Worm (Caenorhabditis elegans): Measurements from ENCODE around the gene K04F1.8.
A peak's percentile ranks its signal among the peaks of the same experiment; 100 is the strongest.

The K04F1.8 gene

DNA sequence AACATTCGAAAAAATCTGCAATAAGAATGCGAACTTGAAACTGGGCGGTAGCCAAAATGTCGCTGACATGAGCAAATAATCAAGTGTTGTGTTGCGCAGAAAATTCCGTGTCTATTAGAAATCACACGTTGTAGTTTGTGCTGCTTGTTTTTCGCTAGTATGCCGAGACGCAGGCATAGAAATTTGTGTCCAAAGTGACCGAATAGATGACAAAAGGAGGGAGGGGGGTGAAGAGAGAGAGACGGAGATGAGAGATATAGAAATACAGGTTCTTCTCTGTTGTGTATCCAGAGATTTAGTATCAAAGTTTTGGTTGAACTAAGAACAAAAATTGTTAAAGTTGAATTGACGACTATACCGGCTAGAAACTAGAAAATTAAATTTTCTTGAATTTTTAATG is 39.7 kb upstream of the K04F1.8 start (continued):
- no peak for TF ChIP-seq ceh-88 (GFP tag; IDR thresholded peaks at IDR 0.05)
- TF ChIP-seq C34B4.2 (tag; optimal IDR thresholded peaks at IDR 0.05), result no peak
- TF ChIP-seq ztf-11 (tag; optimal IDR thresholded peaks at IDR 0.05), result no peak
- TF ChIP-seq aha-1 (tag; optimal IDR thresholded peaks at IDR 0.05), result no peak
- TF ChIP-seq tbx-2 (tag; optimal IDR thresholded peaks at IDR 0.05), result peak; percentile 45
- no peak for TF ChIP-seq pag-3 (tag; optimal IDR thresholded peaks at IDR 0.05; ENCODE audit: borderline replicate concordance, insufficient read depth)
- no peak for TF ChIP-seq grh-1 (GFP tag; IDR thresholded peaks at IDR 0.05)
- TF ChIP-seq ama-1 (optimal IDR thresholded peaks at IDR 0.05), result no peak
- TF ChIP-seq pqm-1 (tag; optimal IDR thresholded peaks at IDR 0.05), result no peak
- TF ChIP-seq lin-35 (GFP tag; optimal IDR thresholded peaks at IDR 0.05), result peak in 1 of 2 experiments; percentile 57
- no peak for TF ChIP-seq rnt-1 (tag; optimal IDR thresholded peaks at IDR 0.05)
- TF ChIP-seq efl-1 (optimal IDR thresholded peaks at IDR 0.05), result peak; percentile 5 to 6
- no peak for TF ChIP-seq efl-1 (GFP tag; optimal IDR thresholded peaks at IDR 0.05 in 1 of 2)
- no peak for TF ChIP-seq unc-130 (tag; optimal IDR thresholded peaks at IDR 0.05)
- no peak for TF ChIP-seq xbp-1 (tag; optimal IDR thresholded peaks at IDR 0.05)
- no peak for TF ChIP-seq unc-86 (tag; optimal IDR thresholded peaks at IDR 0.05)
- TF ChIP-seq lin-13 (GFP tag; optimal IDR thresholded peaks at IDR 0.05), result no peak
- TF ChIP-seq swsn-7 (tag; optimal IDR thresholded peaks at IDR 0.05), result no peak
- TF ChIP-seq elt-3 (tag; optimal IDR thresholded peaks at IDR 0.05), result peak in 1 of 6 experiments; percentile 26
- TF ChIP-seq egl-13 (tag; optimal IDR thresholded peaks at IDR 0.05), result no peak
- TF ChIP-seq nhr-47 (tag; optimal IDR thresholded peaks at IDR 0.05), result no peak
- TF ChIP-seq C16A3.4 (tag; optimal IDR thresholded peaks at IDR 0.05), result no peak
- TF ChIP-seq efl-3 (GFP tag; optimal IDR thresholded peaks at IDR 0.05), result no peak
- TF ChIP-seq snu-23 (GFP tag; optimal IDR thresholded peaks at IDR 0.05), result peak; percentile 54
- TF ChIP-seq vab-15 (tag; optimal IDR thresholded peaks at IDR 0.05), result no peak
- TF ChIP-seq lin-14 (GFP tag; optimal IDR thresholded peaks at IDR 0.05), result peak; percentile 95
- TF ChIP-seq ceh-8 (GFP tag; optimal IDR thresholded peaks at IDR 0.05), result no peak
- TF ChIP-seq nhr-237 (tag; optimal IDR thresholded peaks at IDR 0.05), result no peak
- no peak for TF ChIP-seq pax-3 (tag; optimal IDR thresholded peaks at IDR 0.05)
- no peak for TF ChIP-seq dsc-1 (tag; optimal IDR thresholded peaks at IDR 0.05)
- TF ChIP-seq nhr-77 (tag; optimal IDR thresholded peaks at IDR 0.05), result peak; percentile 96
- TF ChIP-seq ceh-82 (tag; optimal IDR thresholded peaks at IDR 0.05), result peak in 2 of 3 experiments; percentile 10 to 17
- TF ChIP-seq hlh-17 (GFP tag; optimal IDR thresholded peaks at IDR 0.05; ENCODE audit: borderline replicate concordance), result no peak
- TF ChIP-seq jun-1 (tag; optimal IDR thresholded peaks at IDR 0.05), result peak; percentile 35
- no peak for TF ChIP-seq sup-37 (GFP tag; optimal IDR thresholded peaks at IDR 0.05)
- peak; percentile 87 for TF ChIP-seq nhr-85 (tag)
- no peak for TF ChIP-seq hpl-2 (GFP tag; optimal IDR thresholded peaks at IDR 0.05)
- TF ChIP-seq nhr-76 (tag; optimal IDR thresholded peaks at IDR 0.05), result no peak
- peak; percentile 81 for TF ChIP-seq skn-1 (tag; optimal IDR thresholded peaks at IDR 0.05)
- TF ChIP-seq lir-3 (tag; optimal IDR thresholded peaks at IDR 0.05; ENCODE audit: poor library complexity), result no peak
- TF ChIP-seq nhr-84 (tag; optimal IDR thresholded peaks at IDR 0.05), result no peak
- no peak for TF ChIP-seq unc-62 (GFP tag; optimal IDR thresholded peaks at IDR 0.05)

DNA sequence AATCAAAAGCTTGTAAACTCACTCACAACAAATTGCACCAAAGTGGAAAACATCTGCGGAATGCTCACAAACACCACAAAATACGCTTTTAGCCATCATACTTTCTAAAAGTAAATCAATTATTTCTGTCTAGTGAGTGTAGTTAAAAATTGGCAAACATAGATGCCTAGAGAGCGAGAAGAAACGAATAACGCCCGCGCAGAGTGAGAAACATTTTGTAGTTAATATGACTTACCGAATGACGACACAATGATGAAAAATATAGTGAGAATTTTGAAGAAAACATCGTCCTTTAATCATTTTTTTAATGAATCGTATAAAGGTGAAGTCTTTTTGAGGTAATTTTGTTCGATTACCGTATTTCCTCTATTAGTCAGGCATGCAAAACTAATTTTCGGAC is 37.7 kb upstream of the K04F1.8 start, which contains the start of gene nhr-238:
nhr-238 (minus strand) TSS at position 104 of the 400 bp plus-strand sequence.
- no peak for TF ChIP-seq C04F5.9 (tag; optimal IDR thresholded peaks at IDR 0.05)
- peak; percentile 96 for TF ChIP-seq nhr-77 (tag; optimal IDR thresholded peaks at IDR 0.05)
- peak; percentile 31 for TF ChIP-seq nhr-71 (tag; optimal IDR thresholded peaks at IDR 0.05)
- TF ChIP-seq zag-1 (tag; optimal IDR thresholded peaks at IDR 0.05), result no peak
- TF ChIP-seq ets-5 (GFP tag; IDR thresholded peaks at IDR 0.05), result no peak
- TF ChIP-seq lin-35 (GFP tag; optimal IDR thresholded peaks at IDR 0.05), result peak in 1 of 2 experiments; percentile 6
- TF ChIP-seq hlh-17 (GFP tag; optimal IDR thresholded peaks at IDR 0.05; ENCODE audit: borderline replicate concordance), result no peak
- TF ChIP-seq nhr-85 (tag), result peak; percentile 63
- no peak for TF ChIP-seq dpl-1 (GFP tag; optimal IDR thresholded peaks at IDR 0.05)
- no peak for TF ChIP-seq unc-98 (GFP tag; IDR thresholded peaks at IDR 0.05)
- TF ChIP-seq snu-23 (GFP tag; optimal IDR thresholded peaks at IDR 0.05), result peak; percentile 29
- TF ChIP-seq lin-14 (GFP tag; optimal IDR thresholded peaks at IDR 0.05), result no peak
- peak; percentile 18 for TF ChIP-seq blmp-1 (tag; optimal IDR thresholded peaks at IDR 0.05)
- TF ChIP-seq nhr-20 (tag; optimal IDR thresholded peaks at IDR 0.05), result peak; percentile 54
- no peak for TF ChIP-seq pqm-1 (tag; optimal IDR thresholded peaks at IDR 0.05)
- no peak for TF ChIP-seq lsy-2 (tag; optimal IDR thresholded peaks at IDR 0.05)
- TF ChIP-seq C16A3.4 (tag; optimal IDR thresholded peaks at IDR 0.05), result no peak
- TF ChIP-seq zip-4 (GFP tag; optimal IDR thresholded peaks at IDR 0.05), result no peak
